Worm (Caenorhabditis elegans): Measurements from ENCODE around the gene ceh-41.

The ceh-41 gene

DNA sequence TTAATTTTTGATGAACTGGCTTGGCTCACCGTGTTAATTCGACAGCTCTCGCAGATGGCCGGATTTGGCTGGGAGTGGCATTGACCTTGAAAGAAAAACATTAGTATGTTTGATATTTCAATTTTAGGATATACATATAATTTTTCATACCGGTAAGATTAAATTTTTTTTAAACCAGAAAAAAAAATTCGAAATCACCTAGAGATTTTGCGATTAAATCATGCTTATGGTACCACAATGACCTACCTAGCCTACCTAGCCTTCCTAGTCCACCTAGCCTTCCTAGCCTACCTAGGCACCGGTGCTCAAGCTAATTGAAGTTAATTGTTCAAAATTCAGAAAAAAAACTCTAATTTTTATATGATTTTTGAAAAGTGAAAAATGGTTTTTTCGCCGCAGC is 37.0 kb downstream of the ceh-41 start, which contains the start of gene C14E2.3:
C14E2.3 (minus strand) TSS at position 101 of the 400 bp plus-strand sequence.
- TF ChIP-seq rnt-1 (tag; optimal IDR thresholded peaks at IDR 0.05) (no peak), tlp-1 (tag; optimal IDR thresholded peaks at IDR 0.05) (no peak), pag-3 (tag; optimal IDR thresholded peaks at IDR 0.05; ENCODE audit: borderline replicate concordance, insufficient read depth) (no peak), elt-2 (tag; optimal IDR thresholded peaks at IDR 0.05) (no peak), ceh-8 (GFP tag; optimal IDR thresholded peaks at IDR 0.05) (no peak), nhr-71 (tag; optimal IDR thresholded peaks at IDR 0.05) (no peak), alr-1 (tag; optimal IDR thresholded peaks at IDR 0.05; ENCODE audit: borderline replicate concordance) (no peak), nhr-85 (tag) (no peak), unc-130 (tag; optimal IDR thresholded peaks at IDR 0.05) (no peak), lin-39 (tag; optimal IDR thresholded peaks at IDR 0.05) (no peak), dsc-1 (tag; optimal IDR thresholded peaks at IDR 0.05) (no peak), egl-27 (tag; optimal IDR thresholded peaks at IDR 0.05) (no peak), nhr-20 (tag; optimal IDR thresholded peaks at IDR 0.05) (no peak), skn-1 (tag; optimal IDR thresholded peaks at IDR 0.05) (no peak), unc-62 (GFP tag; optimal IDR thresholded peaks at IDR 0.05) (no peak), irx-1 (tag; optimal IDR thresholded peaks at IDR 0.05) (no peak), ets-5 (GFP tag; IDR thresholded peaks at IDR 0.05) (no peak), C34B4.2 (tag; optimal IDR thresholded peaks at IDR 0.05) (no peak), unc-86 (tag; optimal IDR thresholded peaks at IDR 0.05) (no peak), fkh-8 (tag; optimal IDR thresholded peaks at IDR 0.05) (no peak)

DNA sequence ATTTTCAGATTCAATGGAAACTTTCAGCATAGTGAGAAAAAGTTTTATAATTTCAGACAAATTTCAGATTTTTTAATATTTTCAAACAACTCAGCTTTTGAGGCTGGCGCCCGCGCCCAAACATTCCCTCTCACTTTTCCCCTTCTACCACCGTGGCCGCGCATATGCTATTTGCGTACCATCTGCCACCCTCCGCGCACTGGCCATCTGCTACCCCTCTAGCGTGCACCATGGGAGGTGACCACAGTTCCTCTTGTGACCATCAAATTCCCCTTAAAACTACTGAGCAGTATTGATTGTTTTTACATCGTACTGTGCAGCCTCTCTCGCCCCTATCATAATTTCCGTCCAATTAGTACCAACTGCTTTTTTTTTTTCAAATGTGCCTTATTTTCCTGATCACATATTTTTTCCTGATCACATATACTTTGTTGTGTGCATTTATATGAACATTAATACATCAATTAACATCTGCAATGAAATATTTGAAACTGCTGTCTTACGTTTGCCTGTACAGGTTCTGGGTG is 47.4 kb downstream of the ceh-41 start, which contains the start of gene C14E2.11:
C14E2.11 (plus strand) TSS at position 477 of the 527 bp plus-strand sequence.
- TF ChIP-seq rnt-1 (tag; optimal IDR thresholded peaks at IDR 0.05) (no peak), nhr-71 (tag; optimal IDR thresholded peaks at IDR 0.05) (no peak), unc-86 (tag; optimal IDR thresholded peaks at IDR 0.05) (no peak), nhr-76 (tag; optimal IDR thresholded peaks at IDR 0.05) (no peak)

DNA sequence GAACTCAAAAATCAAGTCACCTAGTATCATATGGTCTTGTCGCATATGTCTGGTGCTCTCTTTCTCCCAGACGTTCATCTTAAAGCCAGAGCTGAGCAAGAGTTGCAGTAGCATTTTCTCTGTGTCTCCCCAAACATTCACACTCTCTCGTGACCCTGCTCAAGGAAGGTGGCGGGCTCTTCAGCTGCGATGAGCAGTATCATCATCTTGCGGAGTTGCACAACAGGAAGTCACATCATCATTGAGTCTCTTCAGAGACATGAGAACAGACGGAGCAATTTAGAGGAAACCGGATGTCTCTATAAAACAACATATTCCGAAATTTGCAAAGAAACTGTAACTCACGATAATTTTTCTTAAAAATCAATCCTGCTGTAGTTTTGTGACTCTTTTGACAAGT is 49.9 kb downstream of the ceh-41 start:
- TF ChIP-seq ceh-63 (GFP tag; optimal IDR thresholded peaks at IDR 0.05) (no peak), efl-1 (optimal IDR thresholded peaks at IDR 0.05) (no peak), efl-1 (GFP tag; optimal IDR thresholded peaks at IDR 0.05 in 1 of 2) (peak in 1 of 2 experiments; percentile 17)
